Fruit fly (Drosophila melanogaster): ENCODE results near the gene Dhfr.

DNA sequence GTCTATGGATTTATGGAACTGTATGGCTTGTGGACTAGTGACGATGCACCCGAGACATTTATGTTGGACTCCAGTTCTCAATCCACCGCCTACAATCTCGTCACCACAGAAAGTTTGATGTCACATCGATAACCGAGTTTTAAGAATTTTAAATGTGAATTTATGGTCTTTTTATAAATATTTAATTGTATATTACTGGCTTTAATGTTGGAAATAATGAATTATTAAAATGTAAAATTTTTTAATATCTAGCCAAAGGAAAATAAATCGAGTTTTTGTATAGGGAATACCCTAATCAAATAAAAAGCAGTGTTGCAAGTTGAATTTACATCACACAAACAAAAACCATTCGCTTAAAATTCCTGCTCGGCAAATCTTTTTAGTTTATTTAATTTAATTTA lies 48.3 kb upstream of the Dhfr start, which contains the start of gene Fntb:
- no peak for TF ChIP-seq CG8478 (optimal IDR thresholded peaks at IDR 0.05)
- no peak for TF ChIP-seq psq (optimal IDR thresholded peaks at IDR 0.05)
- TF ChIP-seq Dll (optimal IDR thresholded peaks at IDR 0.05), result no peak
- TF ChIP-seq pan (optimal IDR thresholded peaks at IDR 0.05), result no peak
- TF ChIP-seq usp (GFP tag; optimal IDR thresholded peaks at IDR 0.05), result no peak
- TF ChIP-seq EcR (GFP tag; optimal IDR thresholded peaks at IDR 0.05), result no peak

All from whole organism.